Fruit fly (Drosophila melanogaster) whole organism, prepupa: ENCODE results near the gene Mnt.
A peak's percentile ranks its signal among the peaks of the same experiment; 100 is the strongest.

Experiments
- Blimp-1 ChIP-seq: fragments of 200-800 bp; sonication (Bioruptor generic); optimal IDR thresholded peaks from 3 replicates; lab custom pipeline; 2017; ENCODE audit warnings: missing biosample characterization, missing genetic modification characterization, mild to moderate bottlenecking, moderate library complexity, missing genetic modification reagents
- CG10669 ChIP-seq: fragments of 200-800 bp; sonication (Bioruptor generic); optimal IDR thresholded peaks from 3 replicates; lab custom pipeline; 2018; ENCODE audit warnings: missing biosample characterization, mild to moderate bottlenecking, missing genetic modification characterization, moderate library complexity
- CG11294 ChIP-seq: fragments of 200-800 bp; sonication (Bioruptor generic); IDR thresholded peaks from 2 replicates; pipeline ENCODE4 v1.3.6; 2022; ENCODE audit warnings: missing biosample characterization, missing genetic modification characterization
- CG11902 ChIP-seq: fragments of 200-800 bp; sonication (Bioruptor generic); optimal IDR thresholded peaks from 3 replicates; lab custom pipeline; 2016; ENCODE audit warnings: missing biosample characterization, missing genetic modification characterization
- CG15336 ChIP-seq: fragments of 200-800 bp; sonication (Bioruptor generic); IDR thresholded peaks from 2 replicates; pipeline ENCODE4 v1.3.6; 2022; ENCODE audit warnings: missing biosample characterization, missing genetic modification characterization
- CG1621 ChIP-seq: fragments of 200-800 bp; sonication (Bioruptor generic); optimal IDR thresholded peaks from 3 replicates; lab custom pipeline; 2018; ENCODE audit warnings: missing biosample characterization, mild to moderate bottlenecking, missing genetic modification characterization
- CG16779 ChIP-seq: fragments of 200-800 bp; sonication (Bioruptor generic); optimal IDR thresholded peaks from 3 replicates; lab custom pipeline; 2017; ENCODE audit warnings: missing biosample characterization, mild to moderate bottlenecking, missing genetic modification characterization
- CG3032 ChIP-seq: fragments of 200-800 bp; optimal IDR thresholded peaks from 2 replicates; lab custom pipeline; 2019; ENCODE audit warnings: missing biosample characterization, mild to moderate bottlenecking, missing genetic modification characterization, moderate library complexity
- CG32006 ChIP-seq: fragments of 200-800 bp; sonication (Bioruptor generic); optimal IDR thresholded peaks from 3 replicates; lab custom pipeline; 2017; ENCODE audit warnings: missing biosample characterization, mild to moderate bottlenecking, missing genetic modification characterization
- CG34406 ChIP-seq: fragments of 200-800 bp; sonication (Bioruptor generic); optimal IDR thresholded peaks from 3 replicates; lab custom pipeline; 2016; ENCODE audit warnings: missing biosample characterization, missing genetic modification characterization
- CG3919 ChIP-seq: fragments of 200-800 bp; sonication (Bioruptor generic); optimal IDR thresholded peaks from 3 replicates; lab custom pipeline; 2016; ENCODE audit warnings: missing biosample characterization, missing genetic modification characterization
- CG4318 ChIP-seq: fragments of 200-800 bp; sonication (Bioruptor generic); optimal IDR thresholded peaks from 3 replicates; lab custom pipeline; 2017; ENCODE audit warnings: missing biosample characterization, mild to moderate bottlenecking, missing genetic modification characterization
- CG6276 ChIP-seq: fragments of 200-800 bp; sonication (Bioruptor generic); optimal IDR thresholded peaks from 2 replicates; lab custom pipeline; 2017; ENCODE audit warnings: missing biosample characterization, mild to moderate bottlenecking, missing genetic modification characterization
- CG6792 ChIP-seq: fragments of 200-800 bp; sonication (Bioruptor generic); optimal IDR thresholded peaks from 3 replicates; lab custom pipeline; 2016; ENCODE audit warnings: missing biosample characterization, missing genetic modification characterization
- CG6808 ChIP-seq: fragments of 200-800 bp; sonication (Bioruptor generic); optimal IDR thresholded peaks from 3 replicates; lab custom pipeline; 2017; ENCODE audit warnings: missing biosample characterization, missing genetic modification characterization, mild to moderate bottlenecking, moderate library complexity, missing genetic modification reagents
- CG8119 ChIP-seq: fragments of 200-800 bp; sonication (Bioruptor generic); IDR thresholded peaks from 3 replicates; pipeline ENCODE4 v1.3.6; 2022; ENCODE audit warnings: missing biosample characterization, missing genetic modification characterization
- CG8319 ChIP-seq: fragments of 200-800 bp; sonication (Bioruptor generic); optimal IDR thresholded peaks from 3 replicates; lab custom pipeline; 2016; ENCODE audit warnings: missing biosample characterization, missing genetic modification characterization
- CG8632 ChIP-seq: fragments of 200-800 bp; sonication (Bioruptor generic); optimal IDR thresholded peaks from 3 replicates; lab custom pipeline; 2016; ENCODE audit warnings: missing biosample characterization, missing genetic modification characterization
- CG9139 ChIP-seq: fragments of 200-800 bp; sonication (Bioruptor generic); optimal IDR thresholded peaks from 3 replicates; lab custom pipeline; 2017; ENCODE audit warnings: missing biosample characterization, mild to moderate bottlenecking, missing genetic modification characterization
- Eip75B ChIP-seq: fragments of 200-800 bp; sonication (Bioruptor generic); optimal IDR thresholded peaks from 3 replicates; lab custom pipeline; 2016; ENCODE audit warnings: missing biosample characterization, missing genetic modification characterization
- Eip78C ChIP-seq: fragments of 200-800 bp; sonication (Bioruptor generic); peaks from one replicate; lab custom pipeline; 2016; ENCODE audit warnings: missing biosample characterization, missing genetic modification characterization
- Eip93F ChIP-seq: fragments of 200-800 bp; sonication (Bioruptor generic); optimal IDR thresholded peaks from 2 replicates; lab custom pipeline; 2016; ENCODE audit warnings: missing biosample characterization, mild to moderate bottlenecking, missing genetic modification characterization
- Ets21C ChIP-seq: fragments of 200-800 bp; sonication (Bioruptor generic); optimal IDR thresholded peaks from 3 replicates; lab custom pipeline; 2016; ENCODE audit warnings: missing biosample characterization, missing genetic modification characterization
- Ets96B ChIP-seq: fragments of 200-800 bp; optimal IDR thresholded peaks from 2 replicates; lab custom pipeline; 2019; ENCODE audit warnings: missing biosample characterization, mild to moderate bottlenecking, missing genetic modification characterization, moderate library complexity
- Gug ChIP-seq: fragments of 200-800 bp; sonication (Bioruptor generic); IDR thresholded peaks from 2 replicates; pipeline ENCODE4 v1.3.6; 2022; ENCODE audit warnings: missing biosample characterization, missing genetic modification characterization
- Hr38 ChIP-seq: sonication (Bioruptor generic); optimal IDR thresholded peaks from 2 replicates; lab custom pipeline; 2016; ENCODE audit warnings: missing biosample characterization, missing genetic modification characterization
- Hr4 ChIP-seq: fragments of 200-800 bp; sonication (Bioruptor generic); optimal IDR thresholded peaks from 3 replicates; lab custom pipeline; 2016; ENCODE audit warnings: missing biosample characterization, missing genetic modification characterization
- Lpt ChIP-seq: fragments of 200-800 bp; sonication (Bioruptor generic); optimal IDR thresholded peaks from 3 replicates; lab custom pipeline; 2016; ENCODE audit warnings: missing biosample characterization, missing genetic modification characterization
- Smox ChIP-seq: fragments of 200-800 bp; sonication (Bioruptor generic); optimal IDR thresholded peaks from 3 replicates; lab custom pipeline; 2016; ENCODE audit warnings: missing biosample characterization, missing genetic modification characterization
- Sox14 ChIP-seq: fragments of 200-800 bp; sonication (Bioruptor generic); optimal IDR thresholded peaks from 3 replicates; lab custom pipeline; 2016; ENCODE audit warnings: missing biosample characterization, missing genetic modification characterization
- acj6 ChIP-seq: fragments of 200-800 bp; sonication (Bioruptor generic); optimal IDR thresholded peaks from 3 replicates; lab custom pipeline; 2016; ENCODE audit warnings: missing biosample characterization, missing genetic modification characterization
- cyc ChIP-seq: fragments of 200-800 bp; sonication (Bioruptor generic); optimal IDR thresholded peaks from 3 replicates; lab custom pipeline; 2016; ENCODE audit warnings: missing biosample characterization, missing genetic modification characterization
- eg ChIP-seq: fragments of 200-800 bp; sonication (Bioruptor generic); IDR thresholded peaks from 3 replicates; pipeline ENCODE4 v1.3.6; 2022; ENCODE audit warnings: missing biosample characterization, missing genetic modification characterization
- esn ChIP-seq: fragments of 200-800 bp; sonication (Bioruptor generic); optimal IDR thresholded peaks from 2 replicates; lab custom pipeline; 2016; ENCODE audit warnings: missing biosample characterization, mild to moderate bottlenecking, missing genetic modification characterization, moderate library complexity
- fd59A ChIP-seq: fragments of 200-800 bp; sonication (Bioruptor generic); optimal IDR thresholded peaks from 2 replicates; lab custom pipeline; 2017; ENCODE audit warnings: missing biosample characterization, mild to moderate bottlenecking, missing genetic modification characterization, missing genetic modification reagents
- fd85E ChIP-seq: fragments of 200-800 bp; sonication (Bioruptor generic); optimal IDR thresholded peaks from 3 replicates; lab custom pipeline; 2016; ENCODE audit warnings: missing biosample characterization, missing genetic modification characterization
- fkh ChIP-seq: fragments of 200-800 bp; sonication (Bioruptor generic); optimal IDR thresholded peaks from 3 replicates; lab custom pipeline; 2017; ENCODE audit warnings: missing biosample characterization, mild to moderate bottlenecking, missing genetic modification characterization, moderate library complexity
- lz ChIP-seq: fragments of 200-800 bp; sonication (Bioruptor generic); optimal IDR thresholded peaks from 3 replicates; lab custom pipeline; 2016; ENCODE audit warnings: missing biosample characterization, missing genetic modification characterization
- net ChIP-seq: fragments of 200-800 bp; sonication (Bioruptor generic); optimal IDR thresholded peaks from 3 replicates; lab custom pipeline; 2016; ENCODE audit warnings: missing biosample characterization, missing genetic modification characterization
- salr ChIP-seq, 2 experiments: fragments of 200-800 bp; sonication (Bioruptor generic); optimal IDR thresholded peaks; 3 replicates each; lab custom pipeline; 2016 to 2018; ENCODE audit warnings: missing biosample characterization in 2 of 2, missing genetic modification characterization in 2 of 2, mild to moderate bottlenecking in 1 of 2
- ss ChIP-seq, 2 experiments: fragments of 200-800 bp; sonication (Bioruptor generic); optimal IDR thresholded peaks; 2 replicates in 1 of 2; 3 replicates in 1 of 2; lab custom pipeline; 2017 to 2018; ENCODE audit warnings: mild to moderate bottlenecking in 2 of 2, missing biosample characterization in 2 of 2, missing genetic modification characterization in 2 of 2, moderate library complexity in 1 of 2
- topi ChIP-seq: fragments of 200-800 bp; sonication (Bioruptor generic); optimal IDR thresholded peaks from 3 replicates; lab custom pipeline; 2016; ENCODE audit warnings: missing biosample characterization, missing genetic modification characterization
- vri ChIP-seq: fragments of 200-800 bp; sonication (Bioruptor generic); optimal IDR thresholded peaks from 3 replicates; lab custom pipeline; 2016; ENCODE audit warnings: missing biosample characterization, mild to moderate bottlenecking, missing genetic modification characterization

Mnt gene

dm6 chrX:3693989-3694769 lies 22.6 kb downstream of the Mnt start (continued):
- TF ChIP-seq CG15336 (GFP tag; lab: Robert Waterston, UW) (peak; percentile 13; the same call in 1 of the 2 replicates), CG8319 (GFP tag; lab: Kevin White, UChicago) (peak; percentile 17), ss (GFP tag; optimal IDR thresholded peaks at IDR 0.05; lab: Kevin White, UChicago) (peak in 1 of 2 experiments; percentile 6), Eip75B (GFP tag; lab: Kevin White, UChicago) (peak; percentile 71), Ets96B (tag; lab: Kevin White, UChicago) (peak; percentile 41), CG32006 (peak; percentile 88), Hr38 (GFP tag; lab: Kevin White, UChicago) (no peak), cyc (GFP tag; lab: Kevin White, UChicago) (peak; percentile 70), CG9139 (GFP tag; lab: Kevin White, UChicago) (no peak), CG8632 (GFP tag; lab: Kevin White, UChicago) (peak; percentile 63), fd85E (no peak), Sox14 (GFP tag; lab: Kevin White, UChicago) (peak; percentile 70), vri (GFP tag; lab: Kevin White, UChicago) (peak; percentile 40), net (GFP tag; lab: Kevin White, UChicago) (peak; percentile 72), topi (GFP tag; lab: Kevin White, UChicago) (peak; percentile 79), Ets21C (GFP tag; lab: Kevin White, UChicago) (peak; percentile 27), Eip93F (GFP tag; lab: Kevin White, UChicago) (no peak), CG3032 (tag; lab: Kevin White, UChicago) (peak; percentile 61), Smox (peak; percentile 77), CG3919 (GFP tag; lab: Kevin White, UChicago) (peak; percentile 64), salr (GFP tag; optimal IDR thresholded peaks at IDR 0.05; lab: Kevin White, UChicago) (peak in 1 of 2 experiments; percentile 84), fkh (peak; percentile 68), CG16779 (tag; lab: Kevin White, UChicago) (peak; percentile 24), Hr4 (GFP tag; lab: Kevin White, UChicago) (peak; percentile 83), Eip78C (GFP tag; lab: Kevin White, UChicago) (peak; percentile 92), CG11294 (peak; percentile 5; the same call in 1 of the 2 replicates), CG6276 (peak; percentile 76), CG6808 (GFP tag; lab: Kevin White, UChicago) (peak; percentile 57)

dm6 chrX:3694770-3695145 lies 23.2 kb downstream of the Mnt start:
- TF ChIP-seq CG11902 (GFP tag; lab: Kevin White, UChicago): no peak
- no peak for TF ChIP-seq Gug (GFP tag; lab: Robert Waterston, UW)

dm6 chrX:3695151-3695988 lies 23.8 kb downstream of the Mnt start:
- peak; percentile 79 for TF ChIP-seq fd59A
- peak; percentile 95 to 96 for TF ChIP-seq ss (GFP tag; optimal IDR thresholded peaks at IDR 0.05; lab: Kevin White, UChicago)
- TF ChIP-seq fkh: no peak
- no peak for TF ChIP-seq Blimp-1
- peak; percentile 91 for TF ChIP-seq Hr4 (GFP tag; lab: Kevin White, UChicago)
- TF ChIP-seq CG1621 (tag; lab: Kevin White, UChicago): peak; percentile 76
- TF ChIP-seq Eip78C (GFP tag; lab: Kevin White, UChicago): peak; percentile 98
- peak; percentile 67 for TF ChIP-seq Ets21C (GFP tag; lab: Kevin White, UChicago)
- peak; percentile 91 for TF ChIP-seq Lpt (GFP tag; lab: Kevin White, UChicago)
- TF ChIP-seq CG10669 (GFP tag; lab: Kevin White, UChicago): peak; percentile 66
- TF ChIP-seq CG9139 (GFP tag; lab: Kevin White, UChicago): peak; percentile 85
- peak; percentile 88 for TF ChIP-seq acj6 (GFP tag; lab: Kevin White, UChicago)
- peak; percentile 92 for TF ChIP-seq CG4318 (GFP tag; lab: Kevin White, UChicago)
- TF ChIP-seq fd85E: peak; percentile 58
- peak; percentile 92 for TF ChIP-seq CG16779 (tag; lab: Kevin White, UChicago)
- peak; percentile 46 to 98 for TF ChIP-seq salr (GFP tag; optimal IDR thresholded peaks at IDR 0.05; lab: Kevin White, UChicago)
- peak; percentile 93 for TF ChIP-seq eg (GFP tag; lab: Robert Waterston, UW)
- peak; percentile 88 for TF ChIP-seq CG34406 (GFP tag; lab: Kevin White, UChicago)
- TF ChIP-seq cyc (GFP tag; lab: Kevin White, UChicago): peak; percentile 15
- TF ChIP-seq CG32006: peak; percentile 97
- peak; percentile 94 for TF ChIP-seq CG8119 (GFP tag; lab: Robert Waterston, UW)
- peak; percentile 89 for TF ChIP-seq CG15336 (GFP tag; lab: Robert Waterston, UW)
- TF ChIP-seq CG6792 (GFP tag; lab: Kevin White, UChicago): peak; percentile 77
- TF ChIP-seq esn (GFP tag; lab: Kevin White, UChicago): peak; percentile 89
- TF ChIP-seq Ets96B (tag; lab: Kevin White, UChicago): peak; percentile 61
- TF ChIP-seq lz (GFP tag; lab: Kevin White, UChicago): peak; percentile 82
